Worm (Caenorhabditis elegans): ENCODE measurements around the gene F55B12.2.

Gene F55B12.2

ce11 chrV:13808462-13808867 lies 8.3 kb downstream of the F55B12.2 start (continued):
- no peak for TF ChIP-seq nhr-43 (tag; optimal IDR thresholded peaks at IDR 0.05; ENCODE audit: poor library complexity, severe bottlenecking)
- no peak for TF ChIP-seq daf-12 (tag; optimal IDR thresholded peaks at IDR 0.05)
- TF ChIP-seq ceh-28 (tag; optimal IDR thresholded peaks at IDR 0.05) = peak; percentile 65
- no peak for TF ChIP-seq pha-4 (tag; optimal IDR thresholded peaks at IDR 0.05)

ce11 chrV:13807232-13807631 lies 9.5 kb downstream of the F55B12.2 start, which contains the start of gene swan-1:
swan-1 (minus strand) TSS chrV:13807237.
- TF ChIP-seq nhr-23 (tag; optimal IDR thresholded peaks at IDR 0.05) (no peak), ceh-16 (tag; optimal IDR thresholded peaks at IDR 0.05) (no peak), elt-2 (tag; optimal IDR thresholded peaks at IDR 0.05) (no peak), unc-62 (GFP tag; optimal IDR thresholded peaks at IDR 0.05) (no peak), fkh-10 (GFP tag; optimal IDR thresholded peaks at IDR 0.05) (no peak), nhr-25 (tag; optimal IDR thresholded peaks at IDR 0.05) (peak; percentile 14)

ce11 chrV:13803902-13804301 lies 12.9 kb downstream of the F55B12.2 start, which contains the start of gene swan-2:
swan-2 (minus strand) TSS chrV:13804281.
- TF ChIP-seq ama-1 (optimal IDR thresholded peaks at IDR 0.05) (peak; percentile 5), hmg-11 (tag; optimal IDR thresholded peaks at IDR 0.05) (no peak), elt-2 (tag; optimal IDR thresholded peaks at IDR 0.05) (peak; percentile 5)

- TF ChIP-seq nhr-12 (tag; optimal IDR thresholded peaks at IDR 0.05) (no peak), nhr-23 (tag; optimal IDR thresholded peaks at IDR 0.05) (no peak), ama-1 (optimal IDR thresholded peaks at IDR 0.05) (no peak), ceh-82 (tag; optimal IDR thresholded peaks at IDR 0.05) (no peak), lsy-12 (tag; optimal IDR thresholded peaks at IDR 0.05) (no peak)
Observed at ce11 chrV:13799190-13799589, 17.6 kb downstream of the F55B12.2 start.

ce11 chrV:13796246-13796776 lies 20.5 kb downstream of the F55B12.2 start, which contains the start of gene twk-32:
twk-32 (plus strand) TSS chrV:13796641.
- TF ChIP-seq elt-2 (tag; optimal IDR thresholded peaks at IDR 0.05) (no peak), pha-4 (tag; optimal IDR thresholded peaks at IDR 0.05) (peak; percentile 34), nhr-76 (tag; optimal IDR thresholded peaks at IDR 0.05) (no peak), fkh-10 (GFP tag; optimal IDR thresholded peaks at IDR 0.05) (no peak), snpc-4 (tag; optimal IDR thresholded peaks at IDR 0.05) (no peak), mml-1 (tag; optimal IDR thresholded peaks at IDR 0.05) (peak; percentile 22), nhr-11 (tag; optimal IDR thresholded peaks at IDR 0.05) (no peak), ztf-4 (tag; optimal IDR thresholded peaks at IDR 0.05) (no peak), ama-1 (optimal IDR thresholded peaks at IDR 0.05) (peak; percentile 73)

ce11 chrV:13794046-13794445 lies 22.7 kb downstream of the F55B12.2 start:
- peak; percentile 36 for TF ChIP-seq ama-1 (optimal IDR thresholded peaks at IDR 0.05)
- no peak for TF ChIP-seq mml-1 (tag; optimal IDR thresholded peaks at IDR 0.05)
- no peak for TF ChIP-seq nhr-23 (tag; optimal IDR thresholded peaks at IDR 0.05)
- no peak for TF ChIP-seq ceh-9 (tag; optimal IDR thresholded peaks at IDR 0.05)
- TF ChIP-seq tbx-2 (tag; optimal IDR thresholded peaks at IDR 0.05) = no peak

- TF ChIP-seq egl-5 (tag; optimal IDR thresholded peaks at IDR 0.05) (peak; percentile 73), skn-1 (tag; optimal IDR thresholded peaks at IDR 0.05) (no peak), nhr-23 (tag; optimal IDR thresholded peaks at IDR 0.05) (peak; percentile 84), R02D3.7 (tag; optimal IDR thresholded peaks at IDR 0.05) (no peak), elt-2 (tag; optimal IDR thresholded peaks at IDR 0.05) (no peak), ZK546.5 (tag; optimal IDR thresholded peaks at IDR 0.05) (no peak), nhr-43 (tag; optimal IDR thresholded peaks at IDR 0.05; ENCODE audit: poor library complexity, severe bottlenecking) (peak; percentile 20), ztf-4 (tag; optimal IDR thresholded peaks at IDR 0.05) (no peak), nhr-12 (tag; optimal IDR thresholded peaks at IDR 0.05) (no peak), aly-2 (tag; optimal IDR thresholded peaks at IDR 0.05) (no peak), jun-1 (tag; optimal IDR thresholded peaks at IDR 0.05) (no peak), nhr-25 (tag; optimal IDR thresholded peaks at IDR 0.05) (peak; percentile 79)
Observed at ce11 chrV:13790557-13790956, 26.2 kb downstream of the F55B12.2 start.
